Worm (Caenorhabditis elegans): ENCODE measurements around the gene pals-34.

The pals-34 gene

ce11 chrV:7970519-7970918 lies 14.2 kb upstream of the pals-34 start:
- TF ChIP-seq nhr-27 (tag; optimal IDR thresholded peaks at IDR 0.05) (no peak), K11D2.4 (GFP tag; IDR thresholded peaks at IDR 0.05) (no peak), die-1 (tag; optimal IDR thresholded peaks at IDR 0.05) (no peak), ekl-4 (GFP tag; IDR thresholded peaks at IDR 0.05) (no peak), unc-62 (GFP tag; optimal IDR thresholded peaks at IDR 0.05) (no peak), chd-7 (tag; optimal IDR thresholded peaks at IDR 0.05) (no peak), F39B2.1 (GFP tag; IDR thresholded peaks at IDR 0.05) (no peak), ceh-100 (GFP tag; IDR thresholded peaks at IDR 0.05) (no peak), him-1 (tag; optimal IDR thresholded peaks at IDR 0.05) (no peak), snpc-1.3 (tag; optimal IDR thresholded peaks at IDR 0.05; ENCODE audit: insufficient read depth) (no peak), F33H1.4 (GFP tag; IDR thresholded peaks at IDR 0.05) (no peak), ceh-91 (GFP tag; IDR thresholded peaks at IDR 0.05) (no peak), atf-7 (tag; optimal IDR thresholded peaks at IDR 0.05) (no peak), sptf-2 (GFP tag; optimal IDR thresholded peaks at IDR 0.05) (no peak), F57A8.1 (GFP tag; optimal IDR thresholded peaks at IDR 0.05) (no peak), unc-130 (GFP tag; optimal IDR thresholded peaks at IDR 0.05) (no peak), egl-44 (GFP tag; IDR thresholded peaks at IDR 0.05) (no peak), athp-1 (tag; optimal IDR thresholded peaks at IDR 0.05) (no peak), hsf-1 (GFP tag; IDR thresholded peaks at IDR 0.05) (no peak)

- TF ChIP-seq F49E8.2 (tag; optimal IDR thresholded peaks at IDR 0.05; ENCODE audit: insufficient read depth), result no peak
- TF ChIP-seq zfh-2 (GFP tag; conservative IDR thresholded peaks at IDR 0.05), result no peak
- TF ChIP-seq B0261.1 (tag; optimal IDR thresholded peaks at IDR 0.05), result no peak
These were observed 12.8 kb upstream of the pals-34 start, which contains the start of gene che-7 for ce11 chrV:7969107-7969506. Gene che-7, minus strand, starts transcription at chrV:7969207.

ce11 chrV:7964429-7964828 lies 8.1 kb upstream of the pals-34 start:
- no peak for TF ChIP-seq unc-130 (GFP tag; optimal IDR thresholded peaks at IDR 0.05)
- TF ChIP-seq egl-44 (GFP tag; IDR thresholded peaks at IDR 0.05), result no peak
- no peak for TF ChIP-seq ZK185.1 (tag; optimal IDR thresholded peaks at IDR 0.05; ENCODE audit: poor library complexity, severe bottlenecking)
- no peak for TF ChIP-seq hlh-26 (GFP tag; conservative IDR thresholded peaks at IDR 0.05)
- no peak for TF ChIP-seq ztf-25 (GFP tag; IDR thresholded peaks at IDR 0.05)
- TF ChIP-seq mel-28 (tag; optimal IDR thresholded peaks at IDR 0.05; ENCODE audit: borderline replicate concordance), result no peak
- TF ChIP-seq C17E4.6 (GFP tag; IDR thresholded peaks at IDR 0.05), result no peak
- TF ChIP-seq sptf-2 (GFP tag; optimal IDR thresholded peaks at IDR 0.05), result no peak
- no peak for TF ChIP-seq hmg-1.2 (GFP tag; IDR thresholded peaks at IDR 0.05)
- no peak for TF ChIP-seq snpc-3.4 (tag; optimal IDR thresholded peaks at IDR 0.05)
- TF ChIP-seq let-607 (tag; optimal IDR thresholded peaks at IDR 0.05), result no peak
- TF ChIP-seq T26A5.8 (tag; optimal IDR thresholded peaks at IDR 0.05), result no peak
- no peak for TF ChIP-seq B0261.1 (tag; optimal IDR thresholded peaks at IDR 0.05)
- no peak for TF ChIP-seq bed-2 (GFP tag; IDR thresholded peaks at IDR 0.05)

ce11 chrV:7958740-7959320 lies 2.5 kb upstream of the pals-34 start, which contains the start of the genes clec-217 and F26D11.2:
Gene clec-217, minus strand, starts transcription at chrV:7958840.
Gene F26D11.2, plus strand, starts transcription at chrV:7959270.
- no peak for TF ChIP-seq ccch-3 (GFP tag; optimal IDR thresholded peaks at IDR 0.05)
- no peak for TF ChIP-seq sea-2 (GFP tag; IDR thresholded peaks at IDR 0.05)
- TF ChIP-seq K11D2.4 (GFP tag; IDR thresholded peaks at IDR 0.05), result no peak
- TF ChIP-seq nfya-2 (GFP tag; IDR thresholded peaks at IDR 0.05), result no peak
- TF ChIP-seq D2030.7 (GFP tag; IDR thresholded peaks at IDR 0.05), result no peak
- no peak for TF ChIP-seq egl-44 (GFP tag; IDR thresholded peaks at IDR 0.05)
- no peak for TF ChIP-seq hmg-20 (GFP tag; IDR thresholded peaks at IDR 0.05)
- TF ChIP-seq F57C9.4 (tag; optimal IDR thresholded peaks at IDR 0.05), result no peak
- no peak for TF ChIP-seq snpc-1.3 (tag; optimal IDR thresholded peaks at IDR 0.05; ENCODE audit: insufficient read depth)
- TF ChIP-seq ama-1 (optimal IDR thresholded peaks at IDR 0.05), result no peak
- TF ChIP-seq ama-1 (GFP tag; optimal IDR thresholded peaks at IDR 0.05), result no peak
- no peak for TF ChIP-seq ceh-100 (GFP tag; IDR thresholded peaks at IDR 0.05)
- TF ChIP-seq rcor-1 (GFP tag; IDR thresholded peaks at IDR 0.05), result no peak
- no peak for TF ChIP-seq sptf-2 (GFP tag; optimal IDR thresholded peaks at IDR 0.05)
- TF ChIP-seq mcd-1 (GFP tag; IDR thresholded peaks at IDR 0.05), result no peak
